Worm (Caenorhabditis elegans) whole organism, L4/young adult: ENCODE results near the gene Y69A2AR.47.

ENCODE experiments used
- W03F9.2 ChIP-seq: fragments of 150-350 bp; optimal IDR thresholded peaks from 2 replicates; lab custom pipeline; 2014; ENCODE audit warnings: missing biosample characterization, missing genetic modification characterization
- dao-5 ChIP-seq: sonication (generic microtip); optimal IDR thresholded peaks from 2 replicates; lab custom pipeline; 2016; ENCODE audit warnings: missing genotype, missing genetic modification characterization, moderate library complexity, missing compliant biosample characterization
- him-1 ChIP-seq: sonication (generic microtip); optimal IDR thresholded peaks from 2 replicates; lab custom pipeline; 2016; ENCODE audit warnings: missing genotype, missing genetic modification reagents, missing genetic modification characterization, missing compliant biosample characterization

Gene Y69A2AR.47

ce11 chrIV:2616853-2617252 is 19.3 kb downstream of the Y69A2AR.47 start:
- TF ChIP-seq dao-5 (tag; lab: Kevin White, UChicago) (no peak), him-1 (tag; lab: Kevin White, UChicago) (no peak), W03F9.2 (tag; lab: Kevin White, UChicago) (no peak)

- TF ChIP-seq W03F9.2 (tag; lab: Kevin White, UChicago) (no peak), dao-5 (tag; lab: Kevin White, UChicago) (no peak), him-1 (tag; lab: Kevin White, UChicago) (no peak)
Observed at ce11 chrIV:2618611-2619010, 21.1 kb downstream of the Y69A2AR.47 start, which contains the start of gene smf-3. Gene smf-3 (plus strand): TSS chrIV:2618869.

- TF ChIP-seq W03F9.2 (tag; lab: Kevin White, UChicago) (no peak), him-1 (tag; lab: Kevin White, UChicago) (no peak), dao-5 (tag; lab: Kevin White, UChicago) (no peak)
Observed at ce11 chrIV:2628171-2628570, 30.7 kb downstream of the Y69A2AR.47 start, which contains the start of gene ngn-1. Gene ngn-1 (minus strand): TSS chrIV:2628271.

- TF ChIP-seq him-1 (tag; lab: Kevin White, UChicago), result no peak
- no peak for TF ChIP-seq dao-5 (tag; lab: Kevin White, UChicago)
- TF ChIP-seq W03F9.2 (tag; lab: Kevin White, UChicago), result no peak
Observed at ce11 chrIV:2630145-2630544, 32.6 kb downstream of the Y69A2AR.47 start.

ce11 chrIV:2634992-2635391 is 37.5 kb downstream of the Y69A2AR.47 start:
- TF ChIP-seq dao-5 (tag; lab: Kevin White, UChicago) (no peak), him-1 (tag; lab: Kevin White, UChicago) (no peak), W03F9.2 (tag; lab: Kevin White, UChicago) (no peak)

ce11 chrIV:2639666-2640273 is 42.3 kb downstream of the Y69A2AR.47 start:
- TF ChIP-seq W03F9.2 (tag; lab: Kevin White, UChicago) (no peak), him-1 (tag; lab: Kevin White, UChicago) (no peak), dao-5 (tag; lab: Kevin White, UChicago) (no peak)

- TF ChIP-seq him-1 (tag; lab: Kevin White, UChicago) (no peak), dao-5 (tag; lab: Kevin White, UChicago) (no peak), W03F9.2 (tag; lab: Kevin White, UChicago) (peak; percentile 72)
Observed at ce11 chrIV:2640950-2641349, 43.4 kb downstream of the Y69A2AR.47 start, which contains the start of the genes mdf-2 and nduv-3. Gene mdf-2 (minus strand): TSS chrIV:2641125. Gene nduv-3 (plus strand): TSS chrIV:2641310.

- TF ChIP-seq W03F9.2 (tag; lab: Kevin White, UChicago), result no peak
- TF ChIP-seq dao-5 (tag; lab: Kevin White, UChicago), result no peak
- TF ChIP-seq him-1 (tag; lab: Kevin White, UChicago), result no peak
Observed at ce11 chrIV:2642054-2642453, 44.5 kb downstream of the Y69A2AR.47 start.

ce11 chrIV:2642673-2643072 is 45.2 kb downstream of the Y69A2AR.47 start, which contains the start of gene ric-8:
Gene ric-8 (plus strand): TSS chrIV:2642973.
- TF ChIP-seq him-1 (tag; lab: Kevin White, UChicago), result no peak
- no peak for TF ChIP-seq W03F9.2 (tag; lab: Kevin White, UChicago)
- TF ChIP-seq dao-5 (tag; lab: Kevin White, UChicago), result no peak
